Fruit fly (Drosophila melanogaster) ovary, adult (tissue): Measurements from ENCODE around the gene asun.
A peak's percentile ranks its signal among the peaks of the same experiment; 100 is the strongest.

Experiments
- CG17801 ChIP-seq: fragments of 200-800 bp; optimal IDR thresholded peaks from 2 replicates; lab custom pipeline; 2019; ENCODE audit warnings: missing biosample characterization, mild to moderate bottlenecking, missing genetic modification characterization, moderate library complexity; ENCODE audit not compliant: partially characterized antibody

The asun gene

DNA sequence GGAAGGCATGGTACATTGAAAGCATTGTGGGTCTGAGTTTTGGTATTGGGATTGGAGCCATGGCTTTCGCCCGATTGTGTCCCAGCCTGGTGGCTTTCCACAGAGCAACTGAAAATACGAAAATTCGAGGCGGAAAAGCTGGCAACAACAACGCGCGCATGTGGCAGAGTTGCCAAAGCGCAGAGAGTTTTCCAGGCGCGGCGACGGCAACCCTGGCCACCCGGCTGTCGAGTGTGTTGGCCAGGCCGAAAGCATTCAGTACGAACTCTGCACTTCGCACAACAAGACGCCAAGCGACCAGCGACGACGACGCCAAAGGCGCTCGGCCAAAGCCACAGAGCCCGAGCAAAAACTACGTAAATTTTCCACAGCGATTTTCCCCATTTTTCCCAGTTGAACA, 38.3 kb upstream of the asun start:
- TF ChIP-seq CG17801 (GFP tag; lab: Kevin White, UChicago), result no peak

- no peak for TF ChIP-seq CG17801 (GFP tag; lab: Kevin White, UChicago)
Observed at dm6 chr3R:16227074-16227473, 37.0 kb upstream of the asun start.

DNA sequence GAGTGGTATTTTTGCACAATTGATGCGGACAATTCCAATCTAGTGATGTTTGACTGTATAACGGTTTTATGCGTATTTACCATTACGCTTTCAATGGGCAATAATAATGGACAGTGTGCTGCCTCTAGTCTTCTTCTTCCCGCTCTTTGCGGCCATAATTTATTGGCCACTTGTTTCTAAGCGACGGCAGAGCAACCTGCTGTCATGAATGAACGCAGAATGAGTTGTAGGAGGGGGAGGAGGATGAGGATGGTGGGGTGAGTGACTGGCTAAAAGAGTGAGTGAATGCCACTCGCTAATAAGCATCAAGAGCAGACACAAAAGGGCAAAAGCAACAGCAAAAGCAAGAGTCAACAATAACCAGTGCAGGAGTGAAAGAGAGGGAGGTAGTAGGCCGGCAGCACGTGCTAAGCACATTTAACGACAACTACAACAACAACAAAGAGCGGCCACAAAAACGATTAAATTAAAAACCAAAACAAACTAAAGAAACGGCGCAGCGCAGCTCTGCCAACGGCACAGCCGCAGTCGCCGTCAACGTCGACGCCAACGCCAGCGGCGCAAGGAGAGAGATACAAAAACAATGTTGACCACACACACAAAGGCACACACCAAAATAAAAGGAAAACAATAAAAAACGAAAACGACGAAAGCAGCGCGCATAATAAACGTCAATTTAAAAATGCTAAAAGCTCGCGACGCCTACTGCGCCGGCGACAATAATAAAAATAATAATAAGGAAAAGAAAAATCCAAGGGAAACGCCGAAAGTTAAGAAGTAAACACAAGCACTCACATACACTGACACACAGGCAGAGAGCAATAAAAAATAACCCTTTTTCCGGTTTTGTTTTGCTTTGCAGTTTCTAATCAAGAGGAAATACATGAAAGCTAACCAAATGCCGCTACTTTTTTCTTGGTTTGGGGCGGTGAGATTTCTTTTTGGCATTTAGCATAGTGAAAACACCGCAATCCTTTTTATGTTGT, 35.1 kb upstream of the asun start:
- peak; percentile 13 for TF ChIP-seq CG17801 (GFP tag; lab: Kevin White, UChicago)

DNA sequence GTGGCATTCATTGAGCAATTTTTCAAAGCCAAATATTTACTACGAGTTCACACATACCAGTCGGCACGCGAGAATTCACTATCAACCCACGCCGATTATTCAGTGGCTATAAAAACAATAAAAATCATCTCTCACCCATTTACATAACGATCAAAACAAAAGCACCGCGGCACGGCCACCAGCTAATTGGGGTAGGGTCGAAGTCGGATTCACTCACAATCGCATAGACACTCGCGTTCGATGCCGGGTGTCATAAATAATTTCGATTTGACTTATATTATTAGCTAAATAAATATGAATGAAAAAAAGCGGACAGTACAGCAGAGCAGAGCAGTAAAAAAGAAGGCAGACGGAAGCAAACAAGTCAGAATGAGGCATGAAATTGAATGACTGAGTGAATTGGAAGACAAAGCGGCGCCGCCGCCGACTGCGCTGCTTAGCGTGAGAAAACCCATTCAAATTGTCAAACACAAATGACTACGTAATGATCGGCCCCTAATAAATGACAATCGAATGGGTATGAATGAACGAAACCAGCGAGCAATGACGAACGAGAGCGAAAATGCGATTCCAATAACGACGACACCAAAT, 33.9 kb upstream of the asun start:
- TF ChIP-seq CG17801 (GFP tag; lab: Kevin White, UChicago), result no peak

DNA sequence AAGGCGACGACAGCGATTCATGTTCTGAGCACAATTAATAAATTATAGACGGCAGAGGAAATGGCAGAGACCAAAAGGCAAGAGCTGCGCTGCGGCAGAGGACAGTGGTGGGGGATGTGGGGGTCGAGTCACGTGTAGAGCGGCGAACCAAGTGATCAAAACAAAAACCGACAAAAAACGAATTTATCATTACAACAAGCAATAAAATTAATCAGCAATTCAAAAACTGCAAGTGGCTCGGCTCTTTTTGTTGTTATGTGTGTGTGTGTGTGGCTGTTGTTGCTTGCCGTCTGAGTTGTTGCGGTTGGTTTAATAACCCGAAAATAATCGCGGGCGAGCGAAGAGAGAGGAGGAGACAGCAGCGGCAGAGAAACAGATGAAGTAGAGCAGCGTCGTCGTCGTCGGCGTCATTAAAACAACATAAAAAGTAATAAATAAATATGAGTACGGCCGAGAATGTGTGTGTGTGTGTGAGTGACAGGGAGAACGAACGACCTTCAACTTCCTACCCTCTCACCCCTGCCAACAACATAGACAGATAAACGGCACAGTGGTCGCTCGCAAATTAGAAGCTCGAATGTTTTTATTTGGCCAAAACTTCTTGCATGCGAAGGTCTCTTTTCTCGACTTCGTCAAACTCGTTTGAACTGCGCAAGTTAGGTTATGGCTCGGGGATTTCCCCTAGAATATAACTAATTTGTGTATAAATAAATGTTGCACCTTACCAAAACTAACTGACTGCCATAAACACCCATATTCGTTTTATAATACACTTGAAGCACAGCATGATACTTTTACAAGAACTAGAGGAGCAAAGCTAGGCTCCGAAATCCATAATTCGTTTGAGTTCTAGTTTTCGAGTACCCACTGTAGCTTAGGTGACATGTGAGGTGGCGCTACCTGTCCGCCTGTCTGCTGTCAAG, 32.4 kb upstream of the asun start:
- peak; percentile 41 for TF ChIP-seq CG17801 (GFP tag; lab: Kevin White, UChicago)

- no peak for TF ChIP-seq CG17801 (GFP tag; lab: Kevin White, UChicago)
Observed at dm6 chr3R:16232569-16232968, 31.5 kb upstream of the asun start.

DNA sequence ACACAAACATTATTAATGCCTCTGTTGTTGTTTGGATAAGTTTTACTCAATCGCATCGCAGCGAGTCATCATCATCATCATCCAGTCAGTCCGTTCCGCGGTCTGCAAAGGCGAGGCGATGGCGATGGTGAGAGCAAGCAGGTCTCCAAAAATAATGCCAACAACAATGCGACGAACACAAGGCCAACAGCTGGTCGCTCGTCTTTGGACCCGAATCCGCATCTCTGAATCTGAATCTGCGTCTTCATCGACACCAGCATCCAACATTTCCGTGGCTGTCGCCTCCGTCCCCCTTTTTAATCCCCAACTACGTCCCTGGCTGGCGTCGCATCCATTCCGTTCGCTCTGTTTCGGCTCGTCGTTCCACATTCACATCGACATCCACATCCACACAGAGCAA, 29.8 kb upstream of the asun start:
- TF ChIP-seq CG17801 (GFP tag; lab: Kevin White, UChicago), result no peak

dm6 chr3R:16234745-16235149, 29.3 kb upstream of the asun start:
- no peak for TF ChIP-seq CG17801 (GFP tag; lab: Kevin White, UChicago)

- TF ChIP-seq CG17801 (GFP tag; lab: Kevin White, UChicago), result no peak
Observed at dm6 chr3R:16235215-16235937, 28.7 kb upstream of the asun start.

DNA sequence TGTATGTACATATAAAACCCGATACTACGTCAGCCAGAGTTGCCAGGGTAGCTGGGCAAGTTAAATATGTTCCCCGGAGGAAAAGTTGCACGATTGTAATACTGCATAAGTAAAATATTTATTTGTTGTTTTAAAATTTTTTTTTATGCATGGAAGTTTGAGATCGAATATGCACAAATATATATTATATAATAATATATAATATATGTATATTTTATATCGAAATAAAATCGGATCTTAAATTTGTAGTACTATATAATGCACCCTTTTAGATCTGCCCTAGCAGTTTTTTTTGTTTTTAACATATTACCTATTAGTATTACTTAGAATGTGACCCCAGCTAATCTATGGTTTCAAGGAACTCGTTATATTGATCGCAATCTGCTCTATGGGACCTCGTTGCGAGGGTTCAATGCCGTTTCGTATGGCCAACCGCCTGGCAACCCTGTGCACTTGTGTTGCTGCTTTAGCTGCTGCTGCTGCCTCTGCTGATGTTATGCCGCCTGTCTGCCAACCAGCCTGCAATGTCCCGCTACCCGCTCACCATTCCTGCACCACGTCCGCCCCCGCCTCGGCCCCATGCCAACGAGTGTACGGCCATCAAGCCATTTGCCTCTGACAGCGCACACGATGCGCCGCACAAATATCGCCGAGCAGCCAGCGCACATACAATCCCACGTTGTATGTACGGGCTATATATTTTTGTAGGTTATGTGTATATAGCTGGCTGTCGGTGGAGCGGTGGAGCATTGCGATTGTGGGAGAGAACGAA, 27.9 kb upstream of the asun start:
- TF ChIP-seq CG17801 (GFP tag; lab: Kevin White, UChicago), result peak; percentile 71

dm6 chr3R:16236713-16237641, 27.1 kb upstream of the asun start:
- peak; percentile 98 for TF ChIP-seq CG17801 (GFP tag; lab: Kevin White, UChicago)

- TF ChIP-seq CG17801 (GFP tag; lab: Kevin White, UChicago), result no peak
Observed at dm6 chr3R:16238016-16238710, 25.9 kb upstream of the asun start.
